Fruit fly (Drosophila melanogaster) whole organism, embryonic: ENCODE measurements around the gene spas.

Source experiments
- Abd-B ChIP-seq: fragments of 200-800 bp; sonication (Bioruptor generic); optimal IDR thresholded peaks from 2 replicates; lab custom pipeline; 2018; ENCODE audit warnings: missing biosample characterization, mild to moderate bottlenecking, missing genetic modification characterization, moderate library complexity
- CG10147 ChIP-seq: fragments of 200-800 bp; sonication (Bioruptor generic); optimal IDR thresholded peaks from 2 replicates; lab custom pipeline; 2019; ENCODE audit warnings: missing biosample characterization, mild to moderate bottlenecking, missing genetic modification characterization, moderate library complexity
- CG10431 ChIP-seq: fragments of 200-800 bp; sonication (Bioruptor generic); optimal IDR thresholded peaks from 3 replicates; lab custom pipeline; 2018; ENCODE audit warnings: missing biosample characterization, mild to moderate bottlenecking, missing genetic modification characterization
- CG11085 ChIP-seq: fragments of 200-800 bp; sonication (Bioruptor generic); IDR thresholded peaks from 2 replicates; pipeline ENCODE4 v1.3.6; 2022; ENCODE audit warnings: missing biosample characterization, missing genetic modification characterization
- CG11398 ChIP-seq: fragments of 200-800 bp; sonication (Bioruptor generic); optimal IDR thresholded peaks from 2 replicates; lab custom pipeline; 2016; ENCODE audit warnings: missing biosample characterization, missing genetic modification characterization
- CG13894 ChIP-seq: fragments of 200-800 bp; sonication (Bioruptor generic); optimal IDR thresholded peaks from 3 replicates; lab custom pipeline; 2018; ENCODE audit warnings: missing biosample characterization, mild to moderate bottlenecking, missing genetic modification characterization, moderate library complexity
- CG15514 ChIP-seq: fragments of 200-800 bp; sonication (Bioruptor generic); optimal IDR thresholded peaks from 3 replicates; lab custom pipeline; 2017; ENCODE audit warnings: missing biosample characterization, missing genetic modification characterization, mild to moderate bottlenecking, moderate library complexity, missing genetic modification reagents
- CG16813 ChIP-seq: fragments of 200-800 bp; sonication (Bioruptor generic); IDR thresholded peaks from 3 replicates; pipeline ENCODE4 v1.3.6; 2022; ENCODE audit warnings: missing biosample characterization, missing genetic modification characterization; ENCODE audit not compliant: partially characterized antibody
- CG17802 ChIP-seq: fragments of 200-800 bp; sonication (Bioruptor generic); optimal IDR thresholded peaks from 2 replicates; lab custom pipeline; 2018; ENCODE audit warnings: missing biosample characterization, mild to moderate bottlenecking, missing genetic modification characterization, moderate library complexity
- CG2116 ChIP-seq: fragments of 200-800 bp; sonication (Bioruptor generic); optimal IDR thresholded peaks from 3 replicates; lab custom pipeline; 2018; ENCODE audit warnings: missing biosample characterization, mild to moderate bottlenecking, missing genetic modification characterization
- CG2199 ChIP-seq: fragments of 200-800 bp; sonication (Bioruptor generic); IDR thresholded peaks from 3 replicates; pipeline ENCODE4 v1.3.6; 2022; ENCODE audit warnings: missing biosample characterization, missing genetic modification characterization
- CG2202 ChIP-seq: fragments of 200-800 bp; sonication (Bioruptor generic); optimal IDR thresholded peaks from 2 replicates; lab custom pipeline; 2018; ENCODE audit warnings: missing biosample characterization, mild to moderate bottlenecking, missing genetic modification characterization
- CG30020 ChIP-seq: fragments of 200-800 bp; optimal IDR thresholded peaks from 2 replicates; lab custom pipeline; 2019; ENCODE audit warnings: missing biosample characterization, mild to moderate bottlenecking, missing genetic modification characterization, moderate library complexity
- CG31388 ChIP-seq: fragments of 200-800 bp; sonication (Bioruptor generic); optimal IDR thresholded peaks from 2 replicates; lab custom pipeline; 2016; ENCODE audit warnings: missing biosample characterization, missing genetic modification characterization
- CG3163 ChIP-seq: fragments of 200-800 bp; sonication (Bioruptor generic); optimal IDR thresholded peaks from 3 replicates; lab custom pipeline; 2016; ENCODE audit warnings: missing biosample characterization, missing genetic modification characterization
- CG3281 ChIP-seq: fragments of 200-800 bp; sonication (Bioruptor generic); optimal IDR thresholded peaks from 3 replicates; lab custom pipeline; 2017; ENCODE audit warnings: missing biosample characterization, mild to moderate bottlenecking, missing genetic modification characterization
- CG3726 ChIP-seq: fragments of 200-800 bp; sonication (Bioruptor generic); IDR thresholded peaks from 3 replicates; pipeline ENCODE4, ENCODE4 v1.3.6; 2022; ENCODE audit warnings: missing biosample characterization, missing genetic modification characterization
- CG3995 ChIP-seq: fragments of 200-800 bp; sonication (Bioruptor generic); optimal IDR thresholded peaks from 3 replicates; lab custom pipeline; 2016; ENCODE audit warnings: missing biosample characterization, missing genetic modification characterization
- CG4282 ChIP-seq: fragments of 200-800 bp; sonication (Bioruptor generic); optimal IDR thresholded peaks from 2 replicates; lab custom pipeline; 2016; ENCODE audit warnings: missing biosample characterization, missing genetic modification characterization
- CG6813 ChIP-seq: fragments of 200-800 bp; sonication (Bioruptor generic); optimal IDR thresholded peaks from 2 replicates; lab custom pipeline; 2017; ENCODE audit warnings: missing biosample characterization, missing genetic modification characterization, mild to moderate bottlenecking, moderate library complexity, missing genetic modification reagents
- CG6854 ChIP-seq: fragments of 200-800 bp; sonication (Bioruptor generic); optimal IDR thresholded peaks from 3 replicates; lab custom pipeline; 2017; ENCODE audit warnings: missing biosample characterization, mild to moderate bottlenecking, missing genetic modification characterization
- CG8281 ChIP-seq: fragments of 200-800 bp; sonication (Bioruptor generic); optimal IDR thresholded peaks from 2 replicates; lab custom pipeline; 2018; ENCODE audit warnings: missing biosample characterization, mild to moderate bottlenecking, missing genetic modification characterization, moderate library complexity
- CG8944 ChIP-seq: fragments of 200-800 bp; sonication (Bioruptor generic); optimal IDR thresholded peaks from 3 replicates; lab custom pipeline; 2016; ENCODE audit warnings: missing biosample characterization, missing genetic modification characterization
- CG9437 ChIP-seq: fragments of 200-800 bp; sonication (Bioruptor generic); optimal IDR thresholded peaks from 2 replicates; lab custom pipeline; 2018; ENCODE audit warnings: missing biosample characterization, mild to moderate bottlenecking, missing genetic modification characterization
- CG9932 ChIP-seq: fragments of 200-800 bp; sonication (Bioruptor generic); IDR thresholded peaks from 2 replicates; pipeline ENCODE4 v1.3.6; 2022; ENCODE audit warnings: missing biosample characterization, missing genetic modification characterization
- Hr39 ChIP-seq: fragments of >200 bp; optimal IDR thresholded peaks from 2 replicates; lab custom pipeline; 2017
- Lim3 ChIP-seq: fragments of 200-800 bp; sonication (Bioruptor generic); IDR thresholded peaks from 2 replicates; pipeline ENCODE4 v1.3.6; 2022; ENCODE audit warnings: missing biosample characterization, missing genetic modification characterization
- Lpt ChIP-seq: fragments of >200 bp; optimal IDR thresholded peaks from 2 replicates; lab custom pipeline; 2018; ENCODE audit warnings: missing biosample characterization, missing genetic modification characterization
- Neu2 ChIP-seq: fragments of 200-800 bp; sonication (Bioruptor generic); optimal IDR thresholded peaks from 3 replicates; lab custom pipeline; 2016; ENCODE audit warnings: missing biosample characterization, missing genetic modification characterization, borderline replicate concordance
- Ravus ChIP-seq: fragments of 200-800 bp; sonication (Bioruptor generic); IDR thresholded peaks from 2 replicates; pipeline ENCODE4 v1.3.6; 2022; ENCODE audit warnings: missing biosample characterization, missing genetic modification characterization
- Scr ChIP-seq: fragments of 200-800 bp; sonication (Bioruptor generic); IDR thresholded peaks from 2 replicates; pipeline ENCODE4 v1.3.6; 2022; ENCODE audit warnings: missing biosample characterization, missing genetic modification characterization; ENCODE audit not compliant: partially characterized antibody
- Ssrp ChIP-seq: fragments of 200-800 bp; sonication (Bioruptor generic); optimal IDR thresholded peaks from 2 replicates; lab custom pipeline; 2018; ENCODE audit warnings: missing biosample characterization, mild to moderate bottlenecking, missing genetic modification characterization, moderate library complexity
- ash1 ChIP-seq: fragments of 200-800 bp; sonication (Bioruptor generic); optimal IDR thresholded peaks from 2 replicates; lab custom pipeline; 2018; ENCODE audit warnings: missing biosample characterization, mild to moderate bottlenecking, missing genetic modification characterization
- dmrt11E ChIP-seq: fragments of 200-800 bp; sonication (Bioruptor generic); optimal IDR thresholded peaks from 3 replicates; lab custom pipeline; 2018; ENCODE audit warnings: missing biosample characterization, mild to moderate bottlenecking, missing genetic modification characterization, moderate library complexity
- emc ChIP-seq: fragments of 200-800 bp; sonication (Bioruptor generic); optimal IDR thresholded peaks from 2 replicates; lab custom pipeline; 2016; ENCODE audit warnings: missing biosample characterization, missing genetic modification characterization
- fd64A ChIP-seq: fragments of 200-800 bp; sonication (Bioruptor generic); optimal IDR thresholded peaks from 3 replicates; lab custom pipeline; 2018; ENCODE audit warnings: missing biosample characterization, mild to moderate bottlenecking, missing genetic modification characterization
- hbn ChIP-seq: fragments of 200-800 bp; sonication (Bioruptor generic); IDR thresholded peaks from 2 replicates; pipeline ENCODE4 v1.3.6; 2022; ENCODE audit warnings: missing biosample characterization, missing genetic modification characterization; ENCODE audit not compliant: partially characterized antibody
- jing ChIP-seq: fragments of 200-800 bp; sonication (Bioruptor generic); optimal IDR thresholded peaks from 2 replicates; lab custom pipeline; 2018; ENCODE audit warnings: missing biosample characterization, mild to moderate bottlenecking, missing genetic modification characterization
- onecut ChIP-seq: fragments of 200-800 bp; sonication (Bioruptor generic); IDR thresholded peaks from 2 replicates; pipeline ENCODE4 v1.3.6; 2022; ENCODE audit warnings: missing biosample characterization, missing genetic modification characterization
- otp ChIP-seq: fragments of 200-800 bp; sonication (Bioruptor generic); IDR thresholded peaks from 3 replicates; pipeline ENCODE4, ENCODE4 v1.3.6; 2022; ENCODE audit warnings: missing biosample characterization, missing genetic modification characterization
- rib ChIP-seq: fragments of 200-800 bp; sonication (Bioruptor generic); IDR thresholded peaks from 2 replicates; pipeline ENCODE4 v1.3.6; 2022; ENCODE audit warnings: missing biosample characterization, missing genetic modification characterization
- sd ChIP-seq: fragments of 200-800 bp; sonication (Bioruptor generic); optimal IDR thresholded peaks from 3 replicates; lab custom pipeline; 2018; ENCODE audit warnings: missing biosample characterization, mild to moderate bottlenecking, missing genetic modification characterization, moderate library complexity
- sens-2 ChIP-seq: fragments of 200-800 bp; sonication (Bioruptor generic); IDR thresholded peaks from 2 replicates; pipeline ENCODE4 v1.3.6; 2022; ENCODE audit warnings: missing biosample characterization, missing genetic modification characterization
- sisA ChIP-seq: fragments of 200-800 bp; sonication (Bioruptor generic); IDR thresholded peaks from 2 replicates; pipeline ENCODE4 v1.3.6; 2022; ENCODE audit warnings: missing biosample characterization, missing genetic modification characterization
- sna ChIP-seq: fragments of 200-800 bp; sonication (Bioruptor generic); IDR thresholded peaks from 2 replicates; pipeline ENCODE4 v1.3.6; 2022; ENCODE audit warnings: missing biosample characterization, missing genetic modification characterization; ENCODE audit not compliant: partially characterized antibody
- stc ChIP-seq: fragments of 200-800 bp; sonication (Bioruptor generic); IDR thresholded peaks from 2 replicates; pipeline ENCODE4 v1.3.6; 2022; ENCODE audit warnings: missing biosample characterization, missing genetic modification characterization
- stwl ChIP-seq: fragments of 200-800 bp; sonication (Bioruptor generic); optimal IDR thresholded peaks from 3 replicates; lab custom pipeline; 2018; ENCODE audit warnings: missing biosample characterization, mild to moderate bottlenecking, missing genetic modification characterization, moderate library complexity
- sug ChIP-seq: fragments of 200-800 bp; optimal IDR thresholded peaks from 2 replicates; lab custom pipeline; 2019; ENCODE audit warnings: missing biosample characterization, mild to moderate bottlenecking, missing genetic modification characterization, moderate library complexity
- tna ChIP-seq: fragments of 200-800 bp; sonication (Bioruptor generic); IDR thresholded peaks from 2 replicates; pipeline ENCODE4 v1.3.6; 2022; ENCODE audit warnings: missing biosample characterization, missing genetic modification characterization; ENCODE audit not compliant: partially characterized antibody
- trem ChIP-seq: fragments of 200-800 bp; optimal IDR thresholded peaks from 3 replicates; lab custom pipeline; 2019; ENCODE audit warnings: missing biosample characterization, mild to moderate bottlenecking, missing genetic modification characterization, moderate library complexity
- zen ChIP-seq: fragments of 200-800 bp; sonication (Bioruptor generic); optimal IDR thresholded peaks from 3 replicates; lab custom pipeline; 2018; ENCODE audit warnings: missing biosample characterization, mild to moderate bottlenecking, missing genetic modification characterization, moderate library complexity

spas gene

DNA sequence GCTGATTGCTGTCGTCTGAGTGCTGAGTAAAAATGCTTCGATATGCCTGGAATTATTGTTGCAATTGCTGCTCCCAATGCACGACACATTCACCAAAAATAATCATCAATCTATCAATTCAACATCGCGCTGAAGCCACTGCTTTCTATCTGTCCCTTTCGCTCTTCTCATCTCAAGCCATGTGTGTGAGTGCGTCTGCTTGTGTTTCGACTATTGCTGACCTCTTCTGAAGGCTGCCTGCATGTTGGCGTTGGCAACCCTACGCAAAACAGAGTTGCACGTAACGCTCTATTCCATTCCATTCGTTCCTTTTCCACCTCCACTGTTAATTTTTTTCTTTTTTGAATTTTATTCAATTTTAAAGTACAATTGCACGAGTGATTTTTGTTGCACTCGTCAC lies 27.7 kb downstream of the spas start (continued):
- TF ChIP-seq CG15514 (GFP tag; lab: Kevin White, UChicago) (no peak), sna (no peak), CG16813 (GFP tag; lab: Robert Waterston, UW) (peak; percentile 50; the same call in 2 of the 3 replicates), dmrt11E (no peak), CG3163 (GFP tag; lab: Kevin White, UChicago) (no peak), stwl (tag; lab: Kevin White, UChicago) (peak; percentile 100), Scr (GFP tag; lab: Robert Waterston, UW) (peak; percentile 26; the same call in 1 of the 2 replicates), trem (tag; lab: Kevin White, UChicago) (no peak), sens-2 (GFP tag; lab: Robert Waterston, UW) (no peak), sug (tag; lab: Kevin White, UChicago) (no peak), emc (GFP tag; lab: Kevin White, UChicago) (no peak), CG17802 (tag; lab: Kevin White, UChicago) (no peak), CG3995 (no peak), CG4282 (no peak), tna (GFP tag; lab: Robert Waterston, UW) (no peak), Ravus (GFP tag; lab: Robert Waterston, UW) (no peak), CG2202 (tag; lab: Kevin White, UChicago) (no peak), Hr39 (no peak), CG9437 (GFP tag; lab: Kevin White, UChicago) (no peak), CG2116 (GFP tag; lab: Kevin White, UChicago) (peak; percentile 57), CG9932 (GFP tag; lab: Robert Waterston, UW) (no peak), CG3726 (GFP tag; lab: Robert Waterston, UW) (no peak), CG10147 (GFP tag; lab: Kevin White, UChicago) (no peak), Lpt (GFP tag; lab: Kevin White, UChicago) (no peak), sisA (GFP tag; lab: Robert Waterston, UW) (no peak), onecut (GFP tag; lab: Robert Waterston, UW) (no peak), CG30020 (tag; lab: Kevin White, UChicago) (no peak), rib (no peak), CG6854 (GFP tag; lab: Kevin White, UChicago) (no peak), CG11085 (GFP tag; lab: Robert Waterston, UW) (no peak), zen (tag; lab: Kevin White, UChicago) (no peak), CG10431 (GFP tag; lab: Kevin White, UChicago) (no peak), sd (tag; lab: Kevin White, UChicago) (no peak), jing (GFP tag; lab: Kevin White, UChicago) (no peak), ash1 (GFP tag; lab: Kevin White, UChicago) (no peak), Lim3 (GFP tag; lab: Robert Waterston, UW) (no peak), CG3281 (GFP tag; lab: Kevin White, UChicago) (no peak), CG11398 (GFP tag; lab: Kevin White, UChicago) (no peak), CG31388 (no peak), CG13894 (tag; lab: Kevin White, UChicago) (no peak), CG8944 (GFP tag; lab: Kevin White, UChicago) (no peak), CG8281 (tag; lab: Kevin White, UChicago) (peak; percentile 69), stc (GFP tag; lab: Robert Waterston, UW) (no peak), Ssrp (tag; lab: Kevin White, UChicago) (no peak), CG2199 (0 out of 3 replicates have a peak, but pooled peaks have one; percentile 62), Neu2 (GFP tag; lab: Kevin White, UChicago) (no peak), CG6813 (no peak), Abd-B (no peak), hbn (GFP tag; lab: Robert Waterston, UW) (no peak), fd64A (GFP tag; lab: Kevin White, UChicago) (no peak), otp (GFP tag; lab: Robert Waterston, UW) (no peak)
